Fruit fly (Drosophila melanogaster): Measurements from ENCODE around the gene CG32266.

The CG32266 gene

dm6 chr3L:3753636-3754035 lies 37.0 kb upstream of the CG32266 start:
- TF ChIP-seq pzg (GFP tag; optimal IDR thresholded peaks at IDR 0.05) (no peak), CG8089 (GFP tag; optimal IDR thresholded peaks at IDR 0.05) (no peak), CG5245 (GFP tag; optimal IDR thresholded peaks at IDR 0.05) (no peak), Oaz (GFP tag; IDR thresholded peaks at IDR 0.05) (no peak), ATbp (GFP tag; optimal IDR thresholded peaks at IDR 0.05) (peak; percentile 28), gcm (GFP tag; optimal IDR thresholded peaks at IDR 0.05) (no peak), odd (GFP tag; optimal IDR thresholded peaks at IDR 0.05) (no peak), ranshi (GFP tag; IDR thresholded peaks at IDR 0.05) (peak; percentile 4; the same call in 1 of the 2 replicates), sob (GFP tag; IDR thresholded peaks at IDR 0.05) (peak; percentile 51; the same call in 1 of the 2 replicates), schlank (tag; optimal IDR thresholded peaks at IDR 0.05) (no peak), CG14014 (GFP tag; IDR thresholded peaks at IDR 0.05) (peak; percentile 30; the same call in 1 of the 2 replicates), Ets65A (GFP tag) (peak; percentile 90), CG12942 (GFP tag; optimal IDR thresholded peaks at IDR 0.05) (no peak), CG10959 (GFP tag; IDR thresholded peaks at IDR 0.05) (no peak), fu2 (GFP tag; optimal IDR thresholded peaks at IDR 0.05) (no peak), CG12744 (GFP tag; optimal IDR thresholded peaks at IDR 0.05) (no peak), al (GFP tag; IDR thresholded peaks at IDR 0.05) (no peak), tap (tag; optimal IDR thresholded peaks at IDR 0.05) (no peak), fd3F (GFP tag; optimal IDR thresholded peaks at IDR 0.05) (peak; percentile 25), CG11695 (GFP tag; IDR thresholded peaks at IDR 0.05) (0 out of 3 replicates have a peak, but pooled peaks have one; percentile 7), HHEX (GFP tag; optimal IDR thresholded peaks at IDR 0.05) (peak; percentile 52), Jarid2 (GFP tag; optimal IDR thresholded peaks at IDR 0.05) (no peak), Fer1 (GFP tag; optimal IDR thresholded peaks at IDR 0.05) (peak; percentile 34), CG1233 (GFP tag; optimal IDR thresholded peaks at IDR 0.05) (no peak), Hsf (GFP tag; optimal IDR thresholded peaks at IDR 0.05) (no peak), HLH3B (GFP tag; IDR thresholded peaks at IDR 0.05) (peak; percentile 55; the same call in 1 of the 2 replicates), D19A (tag; optimal IDR thresholded peaks at IDR 0.05) (no peak), unpg (GFP tag; optimal IDR thresholded peaks at IDR 0.05) (peak; percentile 4), HLHmδ (GFP tag; optimal IDR thresholded peaks at IDR 0.05) (no peak), hkb (optimal IDR thresholded peaks at IDR 0.05) (no peak), hkb (GFP tag; IDR thresholded peaks at IDR 0.05) (peak; percentile 49), Dip3 (GFP tag; optimal IDR thresholded peaks at IDR 0.05) (no peak), lab (GFP tag; optimal IDR thresholded peaks at IDR 0.05) (peak; percentile 4), Awh (GFP tag; IDR thresholded peaks at IDR 0.05) (no peak), crol (GFP tag; IDR thresholded peaks at IDR 0.05) (no peak), MBD-R2 (GFP tag; IDR thresholded peaks at IDR 0.05) (no peak), NK7.1 (GFP tag; optimal IDR thresholded peaks at IDR 0.05) (no peak), Ssrp (tag; optimal IDR thresholded peaks at IDR 0.05) (no peak), CG12071 (GFP tag; optimal IDR thresholded peaks at IDR 0.05) (peak; percentile 17), vfl (GFP tag; optimal IDR thresholded peaks at IDR 0.05) (no peak), BtbVII (GFP tag; optimal IDR thresholded peaks at IDR 0.05) (peak; percentile 16), amos (GFP tag; IDR thresholded peaks at IDR 0.05; ENCODE audit: partially characterized antibody) (no peak), mirr (GFP tag; optimal IDR thresholded peaks at IDR 0.05) (no peak), stwl (tag; optimal IDR thresholded peaks at IDR 0.05) (no peak), pita (GFP tag; optimal IDR thresholded peaks at IDR 0.05) (no peak), CG13296 (GFP tag; optimal IDR thresholded peaks at IDR 0.05) (peak; percentile 23), nom (GFP tag; optimal IDR thresholded peaks at IDR 0.05) (no peak), CG30403 (GFP tag; optimal IDR thresholded peaks at IDR 0.05) (no peak), CG17359 (tag; optimal IDR thresholded peaks at IDR 0.05) (peak; percentile 35), sqz (GFP tag; optimal IDR thresholded peaks at IDR 0.05) (no peak), CG8290 (GFP tag; optimal IDR thresholded peaks at IDR 0.05) (no peak), CG8290 (tag; optimal IDR thresholded peaks at IDR 0.05) (peak in 1 of 2 experiments; percentile 37)

All from whole organism, embryonic.